Fruit fly (Drosophila melanogaster) ovary, adult (tissue): Measurements from ENCODE around the gene CG18823.

Experiments
- CG17801 ChIP-seq: fragments of 200-800 bp; optimal IDR thresholded peaks from 2 replicates; lab custom pipeline; 2019; ENCODE audit warnings: missing biosample characterization, mild to moderate bottlenecking, missing genetic modification characterization, moderate library complexity; ENCODE audit not compliant: partially characterized antibody

The CG18823 gene

DNA sequence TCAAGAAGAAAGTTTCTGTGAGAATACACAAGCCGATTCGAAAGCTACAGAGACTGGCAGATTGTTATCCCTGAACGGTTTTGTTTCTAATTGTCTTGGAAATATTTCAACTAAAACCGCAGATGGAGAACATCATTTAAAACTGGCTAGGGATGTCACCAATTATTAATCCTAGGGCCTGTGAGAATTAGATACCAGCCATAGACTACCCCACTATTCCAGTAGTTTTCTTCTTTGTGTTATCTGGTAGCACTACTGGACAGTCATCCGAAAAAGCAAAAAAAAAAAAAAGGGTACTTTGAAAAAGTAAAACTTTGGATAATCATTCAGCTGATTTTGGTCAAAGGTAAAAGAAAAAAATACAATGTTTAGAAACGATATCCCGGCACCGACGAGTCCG lies at the start of gene CG18823:
TSS of gene CG18823 (plus strand) at position 301 of the 400 bp plus-strand sequence.
- no peak for TF ChIP-seq CG17801 (GFP tag; lab: Kevin White, UChicago)

DNA sequence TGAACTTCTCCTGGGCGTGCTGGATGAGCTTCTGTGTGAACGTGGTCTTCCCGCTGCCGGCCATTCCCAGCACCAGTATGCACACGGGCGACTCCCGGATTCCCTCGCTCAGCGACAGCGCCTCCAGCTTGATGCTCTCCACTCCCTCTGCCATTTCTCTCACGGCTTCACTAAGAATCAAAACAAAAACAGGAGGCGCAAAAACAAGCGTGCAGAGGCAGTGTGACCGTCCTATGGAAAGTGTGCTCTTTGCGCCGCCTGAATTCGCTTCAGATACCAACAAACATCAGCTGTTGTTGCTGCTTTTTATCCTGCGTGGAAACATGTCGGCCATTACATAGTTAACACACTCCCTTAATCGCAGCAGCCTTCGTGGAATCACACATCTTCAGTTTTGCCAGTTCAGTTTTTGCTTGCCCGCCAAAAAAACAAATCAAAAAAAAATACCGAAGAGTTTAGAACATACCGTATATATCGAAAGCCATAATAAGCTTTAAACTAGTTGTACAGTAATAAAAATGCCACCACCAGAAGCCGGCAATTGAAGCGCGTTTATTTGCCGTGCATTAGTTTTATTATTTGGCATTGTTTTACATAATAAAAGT lies 49.6 kb upstream of the CG18823 start, which contains the start of the genes CG3704 and mus81:
TSS of gene CG3704 (minus strand) at position 226 of the 605 bp plus-strand sequence.
TSS of gene mus81 (plus strand) at position 496 of the 605 bp plus-strand sequence.
- TF ChIP-seq CG17801 (GFP tag; lab: Kevin White, UChicago): peak; percentile 24

DNA sequence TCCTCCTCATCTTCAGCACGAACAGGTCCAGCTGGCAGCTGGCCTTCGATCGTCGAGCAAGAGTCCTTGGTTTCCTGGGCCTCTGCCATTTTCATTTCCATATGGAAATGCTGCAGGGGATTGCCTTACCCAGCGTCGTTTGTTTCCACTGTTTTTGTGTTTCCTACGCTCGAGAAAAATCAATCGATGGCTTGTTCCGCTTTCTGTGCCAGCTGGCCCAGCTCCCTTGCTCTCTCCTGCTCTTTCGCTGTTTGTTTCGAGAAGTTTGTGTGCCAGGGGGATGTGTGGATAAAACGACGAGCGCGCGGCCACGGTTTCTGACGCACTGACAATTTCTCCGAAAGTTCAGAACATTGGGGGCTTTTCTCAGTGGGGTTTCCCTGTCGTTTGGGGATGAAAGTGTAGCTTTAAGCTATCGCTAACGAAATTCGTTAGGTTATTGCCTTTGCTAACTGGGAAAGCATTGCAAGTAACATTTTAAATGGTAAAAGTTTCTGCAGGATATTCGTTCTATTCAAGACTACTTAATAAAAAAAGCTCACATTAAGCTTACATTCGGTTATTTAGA lies 44.8 kb upstream of the CG18823 start, which contains the start of gene CG3703:
TSS of gene CG3703 (minus strand) at position 328 of the 568 bp plus-strand sequence.
- TF ChIP-seq CG17801 (GFP tag; lab: Kevin White, UChicago): no peak

DNA sequence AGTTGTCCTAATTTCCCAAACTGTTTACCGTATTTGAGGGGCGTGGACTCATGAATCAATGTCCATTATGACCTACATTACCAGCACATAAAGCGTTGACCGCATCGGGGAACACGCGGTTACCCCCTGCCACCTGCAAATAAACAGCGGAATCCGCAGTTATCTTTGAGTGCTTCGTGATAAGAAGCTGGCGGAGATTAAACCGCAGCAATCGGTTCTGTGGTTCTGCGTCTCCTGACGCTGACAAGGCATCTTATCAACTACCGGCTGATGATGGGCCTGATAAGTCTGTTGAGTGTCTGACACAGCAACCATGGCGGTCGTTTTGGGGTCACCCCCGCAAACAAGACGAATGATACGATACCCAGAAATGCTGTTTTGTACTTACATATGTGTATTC lies 44.2 kb upstream of the CG18823 start:
- TF ChIP-seq CG17801 (GFP tag; lab: Kevin White, UChicago): no peak

DNA sequence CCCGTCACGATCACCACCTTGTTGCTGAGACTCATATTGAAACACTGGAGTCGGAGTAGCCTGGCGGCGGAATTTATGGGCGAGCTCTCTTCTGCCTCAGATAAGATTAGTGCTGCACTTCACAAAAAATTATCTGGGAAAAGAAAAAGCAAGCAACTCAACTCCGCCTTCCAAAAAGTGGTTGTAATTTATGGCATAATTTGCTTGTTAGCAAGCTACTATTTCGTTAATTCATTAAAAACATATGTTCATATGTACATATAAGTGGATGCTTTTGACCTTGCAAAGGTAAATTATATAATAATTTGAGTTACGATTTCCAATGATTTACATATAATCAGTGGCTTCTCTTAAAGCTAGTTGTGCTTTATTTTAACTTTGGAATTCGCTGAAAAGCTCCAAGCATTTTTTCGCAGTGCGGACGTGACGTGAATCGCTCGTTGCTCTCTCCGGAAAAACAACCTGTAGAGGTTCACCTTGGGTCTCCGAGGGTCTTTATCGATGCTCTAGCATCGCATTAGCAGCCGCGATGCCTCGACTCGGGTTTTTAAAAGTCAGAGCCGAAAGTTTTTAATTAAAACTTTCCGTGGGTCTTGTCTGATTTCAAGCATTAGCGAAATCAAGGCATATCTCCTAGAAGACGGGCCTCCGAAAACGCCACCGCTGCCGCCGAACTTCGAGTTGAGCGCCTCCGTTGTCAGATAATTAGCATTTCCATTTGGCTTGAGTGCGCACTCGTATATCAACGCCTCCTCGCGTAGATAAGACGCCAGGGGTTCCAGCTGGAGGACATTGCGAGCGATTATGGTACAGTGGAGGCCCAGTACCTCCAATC lies 42.7 kb upstream of the CG18823 start, which contains the start of gene CG3699:
TSS of gene CG3699 (minus strand) at position 51 of the 835 bp plus-strand sequence.
- TF ChIP-seq CG17801 (GFP tag; lab: Kevin White, UChicago): no peak

DNA sequence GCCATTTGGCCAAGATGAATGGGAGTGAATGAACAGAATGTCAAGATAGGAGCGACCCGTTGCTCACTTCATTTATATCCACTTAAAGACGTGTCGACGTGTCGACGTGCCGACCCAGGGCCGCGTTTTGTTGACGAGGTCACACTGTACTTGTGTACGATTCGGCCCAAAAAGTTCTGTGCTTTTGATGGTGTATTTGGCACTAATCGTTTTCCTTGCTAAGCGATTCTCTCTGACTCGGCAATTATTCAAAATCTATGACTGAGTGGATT lies 42.1 kb upstream of the CG18823 start:
- TF ChIP-seq CG17801 (GFP tag; lab: Kevin White, UChicago): no peak

DNA sequence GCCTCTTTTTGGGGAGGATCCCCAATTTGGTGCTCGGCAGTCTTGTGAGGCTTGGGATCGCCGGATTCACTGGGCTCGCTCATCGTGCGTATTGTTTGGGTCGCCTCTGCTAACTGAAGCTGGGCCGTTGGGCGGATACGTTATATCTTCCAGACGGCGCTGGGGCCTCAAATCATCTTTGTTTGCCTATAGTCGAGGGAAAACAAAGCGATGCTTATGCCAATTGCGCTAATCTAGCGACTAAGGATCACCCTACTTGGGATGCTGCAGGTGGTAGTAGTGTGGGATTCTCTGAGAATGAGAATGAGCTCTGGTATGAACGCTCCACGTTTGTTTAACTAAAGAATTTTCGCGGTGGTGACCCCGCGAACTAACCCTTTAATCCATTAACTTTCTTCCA lies 38.5 kb upstream of the CG18823 start, which contains the start of gene CG3690:
TSS of gene CG3690 (minus strand) at position 101 of the 400 bp plus-strand sequence.
- TF ChIP-seq CG17801 (GFP tag; lab: Kevin White, UChicago): no peak

DNA sequence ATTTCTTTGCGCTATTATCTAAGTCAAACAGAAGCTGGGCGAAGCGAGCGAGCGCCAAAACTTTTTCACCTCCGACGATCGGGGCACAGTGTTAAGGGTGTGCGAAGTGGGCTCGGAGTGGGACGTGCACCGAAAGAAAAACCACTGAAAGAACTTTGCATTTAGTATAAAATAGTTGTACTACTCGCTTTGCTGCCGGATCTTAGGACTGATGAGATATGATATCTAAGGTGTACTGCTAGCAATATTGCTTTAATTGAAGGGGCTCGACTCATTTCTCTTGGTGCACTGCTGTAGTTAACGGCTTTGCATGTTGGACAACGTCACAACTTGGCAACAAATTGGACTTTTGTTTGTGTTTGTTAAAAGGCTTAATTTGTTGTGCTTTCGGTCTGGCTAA lies 36.5 kb upstream of the CG18823 start:
- no peak for TF ChIP-seq CG17801 (GFP tag; lab: Kevin White, UChicago)

DNA sequence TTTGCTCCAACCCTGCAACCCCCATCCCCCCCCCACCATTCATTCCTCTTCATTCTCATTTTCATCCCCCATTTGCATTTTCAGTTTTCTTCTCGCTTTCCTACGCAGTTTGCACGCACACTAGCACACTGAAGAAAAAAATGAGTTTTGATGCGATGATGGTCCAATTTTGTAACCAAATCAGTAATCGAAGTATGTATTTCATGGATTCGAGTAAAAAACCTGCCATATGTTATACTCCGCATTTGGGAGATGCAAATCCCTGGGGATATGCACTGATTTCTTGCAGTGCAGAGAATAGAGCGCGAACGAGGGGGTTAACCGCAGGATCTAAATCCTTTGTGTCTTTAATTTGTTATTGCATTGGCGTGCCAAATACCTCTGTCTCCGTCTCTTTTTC lies 34.4 kb upstream of the CG18823 start:
- no peak for TF ChIP-seq CG17801 (GFP tag; lab: Kevin White, UChicago)

DNA sequence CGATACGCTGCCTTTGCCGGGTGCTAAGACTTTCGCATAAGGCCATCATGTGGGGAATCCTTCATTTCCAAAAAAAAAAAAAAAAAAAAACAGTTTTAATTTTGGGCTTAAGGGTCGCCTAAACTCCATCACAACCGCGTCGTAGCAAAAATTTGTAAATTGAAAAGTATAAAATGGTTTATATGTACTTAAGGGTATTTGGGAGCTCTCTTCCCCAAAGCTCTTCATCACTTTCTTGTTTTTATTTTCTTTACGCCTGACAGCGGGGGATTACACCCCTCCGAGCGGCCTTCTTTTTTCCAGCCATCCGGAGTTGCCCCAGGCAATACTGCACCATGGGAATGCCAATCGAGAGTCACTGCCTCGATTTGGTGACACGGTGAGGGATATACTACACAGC lies 26.3 kb upstream of the CG18823 start:
- TF ChIP-seq CG17801 (GFP tag; lab: Kevin White, UChicago): no peak

DNA sequence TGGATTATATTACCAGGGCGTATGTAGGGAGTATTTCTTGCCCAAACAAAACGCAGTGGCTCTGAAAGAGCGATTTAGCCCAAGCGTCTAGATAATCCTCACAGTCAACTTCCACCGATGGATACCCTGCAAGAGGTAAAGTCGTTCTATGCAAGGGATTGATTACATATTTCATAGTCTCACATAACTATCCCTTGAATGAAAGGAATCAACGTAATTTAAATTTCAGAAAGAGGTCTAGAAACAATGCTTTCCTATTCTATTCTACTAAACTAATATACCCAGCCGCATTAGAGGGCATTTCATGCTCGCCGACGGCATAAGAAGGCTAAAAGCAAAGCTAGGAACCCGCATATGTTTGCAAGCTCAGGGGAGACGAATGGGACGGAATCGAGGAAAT lies 23.5 kb upstream of the CG18823 start:
- no peak for TF ChIP-seq CG17801 (GFP tag; lab: Kevin White, UChicago)

DNA sequence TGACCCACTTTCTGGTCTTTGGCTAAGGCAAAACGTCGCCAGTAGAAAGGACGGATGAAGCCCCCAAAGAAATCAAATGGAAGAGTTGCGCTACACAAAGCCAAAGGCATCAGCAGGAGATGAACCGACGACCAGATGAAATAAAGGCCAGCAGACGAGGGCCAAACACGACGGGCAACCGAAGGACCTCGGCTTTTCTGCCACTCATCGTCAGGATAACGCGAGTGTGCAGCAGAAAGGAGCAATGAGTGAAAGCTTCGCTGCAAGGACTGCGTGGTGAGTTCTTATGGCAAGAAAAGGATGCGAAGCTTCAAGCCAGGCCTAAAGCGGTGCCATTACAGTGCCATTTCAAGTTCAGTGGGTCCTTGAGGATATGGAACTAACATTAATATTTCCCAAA lies 4.4 kb upstream of the CG18823 start:
- TF ChIP-seq CG17801 (GFP tag; lab: Kevin White, UChicago): no peak

DNA sequence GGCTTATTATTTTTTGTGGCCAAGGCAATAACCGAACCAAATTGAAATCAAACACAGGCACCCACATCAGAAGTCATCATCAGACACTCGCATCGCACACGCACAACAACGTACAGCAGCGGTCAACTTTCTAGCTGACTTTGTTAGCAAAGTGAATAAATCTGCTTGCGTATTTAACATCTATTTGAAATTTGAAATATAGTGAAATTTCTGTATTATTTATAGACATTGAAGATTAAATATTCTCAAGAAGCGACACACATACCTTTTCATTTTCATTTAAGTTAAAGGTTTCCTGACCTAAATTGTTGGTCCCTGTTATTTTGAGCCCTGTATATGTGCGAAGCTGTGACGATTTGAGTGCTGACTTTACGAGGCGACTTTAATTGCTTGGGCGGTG lies 8.6 kb downstream of the CG18823 start:
- TF ChIP-seq CG17801 (GFP tag; lab: Kevin White, UChicago): no peak

DNA sequence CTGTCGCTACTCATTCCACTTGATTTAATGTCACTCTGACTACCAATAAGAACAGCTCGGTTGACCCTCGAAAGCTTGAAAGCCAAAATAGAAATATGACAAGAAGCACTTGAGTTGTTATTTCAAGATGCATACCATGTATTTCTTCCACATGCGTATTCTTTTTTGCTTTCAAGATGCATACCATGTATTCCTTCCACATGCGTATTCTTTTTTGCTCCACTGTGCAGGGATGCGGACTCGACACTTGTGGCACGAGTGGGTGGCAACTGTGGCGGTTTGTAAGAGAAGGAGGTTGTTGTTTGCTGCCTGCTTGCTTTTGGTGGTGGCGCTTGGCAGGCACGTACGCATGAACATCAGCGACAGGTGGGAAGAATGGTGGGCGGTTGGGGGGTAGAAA lies 15.9 kb downstream of the CG18823 start:
- no peak for TF ChIP-seq CG17801 (GFP tag; lab: Kevin White, UChicago)

DNA sequence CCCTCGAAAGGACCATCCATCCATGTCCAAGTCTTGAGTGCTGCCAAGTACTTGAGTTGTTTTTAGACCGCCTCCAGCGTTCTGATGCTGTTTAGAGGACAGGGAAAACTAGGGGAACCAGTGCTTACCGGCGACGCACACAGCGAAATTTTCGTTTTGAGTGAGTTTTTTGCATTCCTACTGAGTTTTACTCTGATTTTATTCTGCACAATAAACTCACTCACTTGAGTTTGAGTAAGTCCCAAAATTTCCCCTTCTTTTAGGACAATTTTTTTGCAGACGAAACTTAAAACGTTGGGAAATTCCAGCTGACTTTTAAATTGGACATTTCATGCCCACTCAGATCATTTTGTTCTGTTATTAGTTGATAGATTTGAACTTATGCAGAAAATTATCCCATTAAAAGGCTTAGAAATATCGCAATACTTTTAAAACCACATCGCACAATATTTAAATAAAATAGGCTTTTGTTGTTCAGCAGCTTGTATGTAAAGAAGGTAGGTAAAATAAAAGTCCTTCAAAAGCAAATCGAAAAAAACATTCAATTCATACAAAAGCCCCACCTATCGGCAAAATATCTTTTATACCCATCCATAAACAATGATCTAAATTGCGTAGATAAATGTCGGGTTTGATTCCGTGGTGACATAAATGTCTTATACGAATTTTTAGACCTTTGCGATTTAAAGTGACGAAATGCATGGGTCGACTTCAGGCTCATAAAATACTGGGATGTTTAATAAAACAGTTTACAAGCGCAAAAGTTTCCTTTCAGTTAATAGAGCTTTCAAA lies 19.3 kb downstream of the CG18823 start:
- TF ChIP-seq CG17801 (GFP tag; lab: Kevin White, UChicago): no peak
